Worm (Caenorhabditis elegans) whole organism, midembryonic: Measurements from ENCODE around the gene cutl-12.

Source experiments
- T22C8.4 ChIP-seq: fragments of 200-800 bp; sonication (Bioruptor generic); IDR thresholded peaks from 2 replicates; pipeline ENCODE4 v1.3.6; 2022; ENCODE audit warnings: missing genetic modification characterization, missing compliant biosample characterization
- cog-1 ChIP-seq: sonication (generic microtip); optimal IDR thresholded peaks from 2 replicates; lab custom pipeline; 2016; ENCODE audit warnings: missing genetic modification characterization, missing compliant biosample characterization
- flt-1 ChIP-seq: fragments of 200-800 bp; sonication (Bioruptor generic); IDR thresholded peaks from 2 replicates; pipeline ENCODE4 v1.3.6; 2022; ENCODE audit warnings: missing genetic modification characterization, missing compliant biosample characterization
- klf-2 ChIP-seq: fragments of 200-800 bp; sonication (Bioruptor generic); conservative IDR thresholded peaks from 2 replicates; pipeline ENCODE4 v1.3.6; 2022; ENCODE audit warnings: missing genetic modification reagents, missing genetic modification characterization, missing compliant biosample characterization
- ref-1 ChIP-seq: fragments of 200-800 bp; sonication (Bioruptor generic); conservative IDR thresholded peaks from 2 replicates; pipeline ENCODE4 v1.3.6; 2022; ENCODE audit warnings: missing genetic modification reagents, missing genetic modification characterization, missing compliant biosample characterization
- ztf-23 ChIP-seq: fragments of 200-800 bp; sonication (Bioruptor generic); IDR thresholded peaks from 2 replicates; pipeline ENCODE4 v1.3.6; 2022; ENCODE audit warnings: missing genetic modification reagents, missing genetic modification characterization, missing compliant biosample characterization

- TF ChIP-seq klf-2 (GFP tag; lab: Robert Waterston, UW) (no peak), flt-1 (no peak), cog-1 (tag; lab: Kevin White, UChicago) (no peak), T22C8.4 (GFP tag; lab: Robert Waterston, UW) (no peak), ztf-23 (GFP tag; lab: Robert Waterston, UW) (no peak), ref-1 (GFP tag; lab: Robert Waterston, UW) (no peak)
These were observed 16.8 kb downstream of the cutl-12 start, which contains the start of gene chhy-1 for ce11 chrII:8617516-8617915.
